Comparison of ENCODE assay signal across 1 fruit fly cellular context in the genomic region with DNA sequence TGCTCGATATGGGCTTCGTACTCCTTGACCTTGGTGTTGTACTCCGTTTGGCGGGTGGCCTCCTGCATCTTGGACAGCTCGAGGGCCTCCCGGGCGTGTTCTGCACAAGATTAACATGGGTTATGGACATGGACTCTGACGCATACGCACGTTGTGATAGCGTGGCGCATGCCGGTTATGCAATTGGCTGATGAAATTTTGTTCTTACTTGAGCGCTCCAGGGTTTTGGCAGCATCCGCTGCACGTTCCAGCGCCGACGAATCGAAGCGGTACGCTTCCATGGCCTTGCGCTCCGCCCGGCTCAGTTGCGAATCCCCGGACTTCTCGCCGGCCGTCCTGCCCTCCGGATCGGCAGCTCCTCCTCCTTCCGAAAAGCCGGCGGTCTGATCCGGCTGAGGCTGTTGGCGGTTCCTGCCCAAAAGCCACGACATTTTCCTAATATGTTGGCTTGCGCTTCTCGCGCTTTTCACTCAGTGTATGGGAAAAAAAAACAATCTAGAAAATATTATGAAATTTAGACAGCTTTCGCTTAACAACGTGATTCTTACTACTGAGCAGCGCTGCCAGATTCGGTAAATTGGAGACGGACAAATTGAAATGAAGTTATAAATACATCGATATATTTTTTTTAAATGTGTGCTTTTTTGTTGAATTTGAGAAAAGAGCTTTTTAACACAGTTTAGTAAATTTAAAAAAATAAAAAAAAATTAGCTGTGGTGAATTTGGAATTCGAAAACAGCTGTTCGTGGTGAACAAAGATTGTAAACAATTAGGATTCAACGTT.
TF ChIP-seq lines count a peak whose summit lies in the region.

bor (minus strand) TSS at position 594 of the 784 bp plus-strand sequence.
asun (plus strand) TSS at position 750 of the 784 bp plus-strand sequence.

TF ChIP-seq in whole organism, embryonic, 481 proteins besides CTCF, POLR2A, EP300 and RAD21 (continued from another document and continues in another):
- TF ChIP-seq CG13296 (GFP tag; optimal IDR thresholded peaks at IDR 0.05; lab: Kevin White, UChicago) (no peak), GATAe (GFP tag; conservative IDR thresholded peaks at IDR 0.05; lab: Robert Waterston, UW) (no peak), Ets65A (GFP tag; lab: Kevin White, UChicago) (no peak), Dll (GFP tag; IDR thresholded peaks at IDR 0.05; lab: Robert Waterston, UW; ENCODE audit: partially characterized antibody) (peak; percentile 85), tin (GFP tag; optimal IDR thresholded peaks at IDR 0.05; lab: Kevin White, UChicago) (no peak), CG10959 (GFP tag; IDR thresholded peaks at IDR 0.05; lab: Robert Waterston, UW) (no peak), Dip2 (GFP tag; IDR thresholded peaks at IDR 0.05; lab: Robert Waterston, UW) (no peak), CG11456 (GFP tag; IDR thresholded peaks at IDR 0.05; lab: Robert Waterston, UW) (no peak), CG32767 (GFP tag; IDR thresholded peaks at IDR 0.05; lab: Robert Waterston, UW) (no peak), CG18476 (GFP tag; optimal IDR thresholded peaks at IDR 0.05; lab: Kevin White, UChicago) (no peak), onecut (GFP tag; IDR thresholded peaks at IDR 0.05; lab: Robert Waterston, UW) (no peak), mld (GFP tag; IDR thresholded peaks at IDR 0.05; lab: Robert Waterston, UW; ENCODE audit: partially characterized antibody) (no peak), CG12104 (GFP tag; optimal IDR thresholded peaks at IDR 0.05; lab: Kevin White, UChicago) (no peak), CG15601 (tag; optimal IDR thresholded peaks at IDR 0.05; lab: Kevin White, UChicago) (no peak), CG7357 (GFP tag; IDR thresholded peaks at IDR 0.05; lab: Robert Waterston, UW) (no peak), CG11695 (GFP tag; IDR thresholded peaks at IDR 0.05; lab: Robert Waterston, UW) (no peak), CG8388 (GFP tag; optimal IDR thresholded peaks at IDR 0.05; lab: Kevin White, UChicago) (no peak), Sin3A (optimal IDR thresholded peaks at IDR 0.05; lab: Kevin White, UChicago) (peak; percentile 20), ATbp (GFP tag; optimal IDR thresholded peaks at IDR 0.05; lab: Kevin White, UChicago) (no peak), CG10274 (GFP tag; optimal IDR thresholded peaks at IDR 0.05; lab: Kevin White, UChicago) (no peak), sens (GFP tag; lab: Kevin White, UChicago) (peak; percentile 66), pnt (GFP tag; optimal IDR thresholded peaks at IDR 0.05; lab: Kevin White, UChicago) (no peak), Fer1 (GFP tag; optimal IDR thresholded peaks at IDR 0.05; lab: Kevin White, UChicago) (peak; percentile 59), hkb (optimal IDR thresholded peaks at IDR 0.05; lab: Kevin White, UChicago) (no peak), hkb (GFP tag; IDR thresholded peaks at IDR 0.05; lab: Robert Waterston, UW) (0 out of 2 replicates have a peak, but pooled peaks have one; percentile 9), Bdp1 (GFP tag; optimal IDR thresholded peaks at IDR 0.05; lab: Kevin White, UChicago) (no peak), C15 (GFP tag; IDR thresholded peaks at IDR 0.05; lab: Robert Waterston, UW) (no peak), Dbx (GFP tag; IDR thresholded peaks at IDR 0.05; lab: Robert Waterston, UW) (no peak), Abd-B (GFP tag; optimal IDR thresholded peaks at IDR 0.05; lab: Kevin White, UChicago) (no peak), Usf (GFP tag; optimal IDR thresholded peaks at IDR 0.05; lab: Kevin White, UChicago) (no peak), zen (tag; optimal IDR thresholded peaks at IDR 0.05; lab: Kevin White, UChicago) (no peak), YL-1 (GFP tag; optimal IDR thresholded peaks at IDR 0.05; lab: Kevin White, UChicago) (peak; percentile 87), seq (GFP tag; IDR thresholded peaks at IDR 0.05; lab: Robert Waterston, UW) (no peak), CG6254 (GFP tag; optimal IDR thresholded peaks at IDR 0.05; lab: Kevin White, UChicago) (no peak), CG16815 (GFP tag; optimal IDR thresholded peaks at IDR 0.05; lab: Kevin White, UChicago) (no peak), tap (tag; optimal IDR thresholded peaks at IDR 0.05; lab: Kevin White, UChicago) (no peak), CG30403 (GFP tag; optimal IDR thresholded peaks at IDR 0.05; lab: Kevin White, UChicago) (no peak), CG9727 (GFP tag; optimal IDR thresholded peaks at IDR 0.05; lab: Kevin White, UChicago) (peak; percentile 22), da (GFP tag; optimal IDR thresholded peaks at IDR 0.05; lab: Kevin White, UChicago) (no peak), CG1233 (GFP tag; optimal IDR thresholded peaks at IDR 0.05; lab: Kevin White, UChicago) (no peak), CG7987 (GFP tag; optimal IDR thresholded peaks at IDR 0.05; lab: Kevin White, UChicago) (no peak), eyg (GFP tag; optimal IDR thresholded peaks at IDR 0.05; lab: Kevin White, UChicago) (no peak), lola (GFP tag; optimal IDR thresholded peaks at IDR 0.05; lab: Kevin White, UChicago) (peak in 1 of 3 experiments; percentile 4), Lim3 (GFP tag; IDR thresholded peaks at IDR 0.05; lab: Robert Waterston, UW) (no peak), trh (GFP tag; optimal IDR thresholded peaks at IDR 0.05; lab: Kevin White, UChicago) (no peak), dmrt99B (tag; optimal IDR thresholded peaks at IDR 0.05; lab: Kevin White, UChicago) (no peak), Pdp1 (GFP tag; optimal IDR thresholded peaks at IDR 0.05; lab: Kevin White, UChicago) (peak in 1 of 2 experiments; percentile 96), gce (GFP tag; IDR thresholded peaks at IDR 0.05; lab: Robert Waterston, UW) (no peak), chm (GFP tag; IDR thresholded peaks at IDR 0.05; lab: Robert Waterston, UW) (0 out of 2 replicates have a peak, but pooled peaks have one; percentile 23), odd (GFP tag; optimal IDR thresholded peaks at IDR 0.05; lab: Kevin White, UChicago) (no peak), CG3065 (GFP tag; optimal IDR thresholded peaks at IDR 0.05; lab: Kevin White, UChicago) (no peak), CG6175 (GFP tag; IDR thresholded peaks at IDR 0.05; lab: Robert Waterston, UW) (no peak), run (tag; optimal IDR thresholded peaks at IDR 0.05; lab: Kevin White, UChicago) (no peak), ems (GFP tag; optimal IDR thresholded peaks at IDR 0.05; lab: Kevin White, UChicago) (no peak), MTF-1 (GFP tag; optimal IDR thresholded peaks at IDR 0.05; lab: Kevin White, UChicago; ENCODE audit: borderline replicate concordance) (no peak), CG17912 (GFP tag; optimal IDR thresholded peaks at IDR 0.05; lab: Kevin White, UChicago) (no peak), CG17829 (tag; optimal IDR thresholded peaks at IDR 0.05; lab: Kevin White, UChicago) (peak; percentile 28), chinmo (GFP tag; IDR thresholded peaks at IDR 0.05; lab: Robert Waterston, UW; ENCODE audit: partially characterized antibody) (peak; percentile 65; the same call in 1 of the 4 replicates), ro (GFP tag; IDR thresholded peaks at IDR 0.05; lab: Robert Waterston, UW) (no peak), CG1024 (GFP tag; IDR thresholded peaks at IDR 0.05; lab: Robert Waterston, UW) (no peak), PHDP (tag; optimal IDR thresholded peaks at IDR 0.05; lab: Kevin White, UChicago) (no peak), sc (optimal IDR thresholded peaks at IDR 0.05; lab: Kevin White, UChicago) (no peak), sc (GFP tag; optimal IDR thresholded peaks at IDR 0.05; lab: Kevin White, UChicago) (no peak), Antp (GFP tag; optimal IDR thresholded peaks at IDR 0.05; lab: Kevin White, UChicago) (no peak), lilli (GFP tag; optimal IDR thresholded peaks at IDR 0.05; lab: Kevin White, UChicago) (peak; percentile 52), org-1 (GFP tag; optimal IDR thresholded peaks at IDR 0.05; lab: Kevin White, UChicago) (no peak), CG1647 (GFP tag; optimal IDR thresholded peaks at IDR 0.05; lab: Kevin White, UChicago) (no peak), CG4854 (GFP tag; optimal IDR thresholded peaks at IDR 0.05; lab: Kevin White, UChicago) (peak; percentile 4), row (GFP tag; IDR thresholded peaks at IDR 0.05; lab: Robert Waterston, UW) (peak; percentile 39; the same call in 1 of the 3 replicates), trem (tag; optimal IDR thresholded peaks at IDR 0.05; lab: Kevin White, UChicago) (peak; percentile 53), H15 (GFP tag; IDR thresholded peaks at IDR 0.05; lab: Robert Waterston, UW) (no peak), CG15073 (GFP tag; optimal IDR thresholded peaks at IDR 0.05; lab: Kevin White, UChicago) (no peak), CG2889 (GFP tag; IDR thresholded peaks at IDR 0.05; lab: Robert Waterston, UW) (no peak), knrl (GFP tag; IDR thresholded peaks at IDR 0.05; lab: Robert Waterston, UW; ENCODE audit: partially characterized antibody) (peak; percentile 73), CG16779 (GFP tag; IDR thresholded peaks at IDR 0.05; lab: Robert Waterston, UW) (no peak), CG8478 (optimal IDR thresholded peaks at IDR 0.05; lab: Kevin White, UChicago) (no peak), CG9215 (GFP tag; IDR thresholded peaks at IDR 0.05; lab: Robert Waterston, UW) (no peak), amos (GFP tag; IDR thresholded peaks at IDR 0.05; lab: Robert Waterston, UW; ENCODE audit: partially characterized antibody) (peak; percentile 83; the same call in 1 of the 2 replicates), prd (optimal IDR thresholded peaks at IDR 0.05; lab: Kevin White, UChicago) (no peak), prd (GFP tag; IDR thresholded peaks at IDR 0.05; lab: Robert Waterston, UW) (peak; percentile 41; the same call in 1 of the 3 replicates), CG1602 (GFP tag; optimal IDR thresholded peaks at IDR 0.05; lab: Kevin White, UChicago) (no peak), H2.0 (GFP tag; IDR thresholded peaks at IDR 0.05; lab: Robert Waterston, UW) (no peak), Lhr (GFP tag; optimal IDR thresholded peaks at IDR 0.05; lab: Kevin White, UChicago) (no peak), ash1 (GFP tag; optimal IDR thresholded peaks at IDR 0.05; lab: Kevin White, UChicago) (no peak), CG1832 (GFP tag; optimal IDR thresholded peaks at IDR 0.05; lab: Kevin White, UChicago) (no peak), Hsf (GFP tag; optimal IDR thresholded peaks at IDR 0.05; lab: Kevin White, UChicago) (peak; percentile 13), Oli (tag; optimal IDR thresholded peaks at IDR 0.05; lab: Kevin White, UChicago) (no peak), CG9817 (tag; optimal IDR thresholded peaks at IDR 0.05; lab: Kevin White, UChicago) (no peak), Stat92E (GFP tag; optimal IDR thresholded peaks at IDR 0.05; lab: Kevin White, UChicago) (peak in 1 of 3 experiments; percentile 41), exex (tag; optimal IDR thresholded peaks at IDR 0.05; lab: Kevin White, UChicago) (no peak), ato (GFP tag; IDR thresholded peaks at IDR 0.05; lab: Robert Waterston, UW; ENCODE audit: partially characterized antibody) (peak; percentile 10; the same call in 1 of the 2 replicates), CG42726 (GFP tag; IDR thresholded peaks at IDR 0.05; lab: Robert Waterston, UW; ENCODE audit: partially characterized antibody) (no peak), CG18599 (GFP tag; optimal IDR thresholded peaks at IDR 0.05; lab: Kevin White, UChicago) (no peak), CkIIα-i1 (GFP tag; IDR thresholded peaks at IDR 0.05; lab: Robert Waterston, UW) (no peak), shn (GFP tag; optimal IDR thresholded peaks at IDR 0.05; lab: Kevin White, UChicago) (no peak), Rfx (GFP tag; IDR thresholded peaks at IDR 0.05; lab: Robert Waterston, UW) (peak; percentile 46), ewg (GFP tag; optimal IDR thresholded peaks at IDR 0.05; lab: Kevin White, UChicago) (no peak), CG4404 (GFP tag; IDR thresholded peaks at IDR 0.05; lab: Robert Waterston, UW) (no peak), D19A (tag; optimal IDR thresholded peaks at IDR 0.05; lab: Kevin White, UChicago) (no peak), CG12769 (tag; optimal IDR thresholded peaks at IDR 0.05; lab: Kevin White, UChicago) (no peak), oc (tag; optimal IDR thresholded peaks at IDR 0.05; lab: Kevin White, UChicago) (no peak), Bgb (GFP tag; IDR thresholded peaks at IDR 0.05; lab: Robert Waterston, UW; ENCODE audit: partially characterized antibody) (peak; percentile 77), CG12236 (GFP tag; optimal IDR thresholded peaks at IDR 0.05; lab: Kevin White, UChicago) (no peak), CG12071 (GFP tag; optimal IDR thresholded peaks at IDR 0.05; lab: Kevin White, UChicago) (no peak), CG15696 (tag; optimal IDR thresholded peaks at IDR 0.05; lab: Kevin White, UChicago) (no peak), Mes4 (GFP tag; optimal IDR thresholded peaks at IDR 0.05; lab: Kevin White, UChicago) (peak; percentile 12), CG17385 (GFP tag; optimal IDR thresholded peaks at IDR 0.05; lab: Kevin White, UChicago) (no peak), CG13287 (GFP tag; IDR thresholded peaks at IDR 0.05; lab: Robert Waterston, UW; ENCODE audit: partially characterized antibody) (peak; percentile 89), CG8944 (GFP tag; optimal IDR thresholded peaks at IDR 0.05; lab: Kevin White, UChicago) (no peak), CG9932 (GFP tag; IDR thresholded peaks at IDR 0.05; lab: Robert Waterston, UW) (no peak), HHEX (GFP tag; optimal IDR thresholded peaks at IDR 0.05; lab: Kevin White, UChicago) (no peak), Jarid2 (GFP tag; optimal IDR thresholded peaks at IDR 0.05; lab: Kevin White, UChicago) (no peak), psq (GFP tag; optimal IDR thresholded peaks at IDR 0.05; lab: Kevin White, UChicago) (no peak), bsh (GFP tag; optimal IDR thresholded peaks at IDR 0.05; lab: Kevin White, UChicago) (no peak), cas (GFP tag; IDR thresholded peaks at IDR 0.05; lab: Robert Waterston, UW) (no peak), bbx (GFP tag; IDR thresholded peaks at IDR 0.05; lab: Robert Waterston, UW; ENCODE audit: partially characterized antibody) (peak; percentile 78), CG17612 (GFP tag; IDR thresholded peaks at IDR 0.05; lab: Robert Waterston, UW) (no peak), Fer3 (tag; optimal IDR thresholded peaks at IDR 0.05; lab: Kevin White, UChicago) (no peak), Mrtf (GFP tag; IDR thresholded peaks at IDR 0.05; lab: Robert Waterston, UW) (no peak), pum (GFP tag; optimal IDR thresholded peaks at IDR 0.05; lab: Kevin White, UChicago) (no peak), CG30020 (tag; optimal IDR thresholded peaks at IDR 0.05; lab: Kevin White, UChicago) (no peak), CG12299 (tag; optimal IDR thresholded peaks at IDR 0.05; lab: Kevin White, UChicago) (no peak), Dfd (GFP tag; optimal IDR thresholded peaks at IDR 0.05; lab: Kevin White, UChicago) (no peak), peb (GFP tag; IDR thresholded peaks at IDR 0.05; lab: Robert Waterston, UW) (no peak), mirr (GFP tag; optimal IDR thresholded peaks at IDR 0.05; lab: Kevin White, UChicago) (no peak), CG11723 (GFP tag; optimal IDR thresholded peaks at IDR 0.05; lab: Kevin White, UChicago) (no peak)
